Fruit fly (Drosophila melanogaster): ENCODE measurements around the gene cmb.

The cmb gene

dm6 chr3L:13476070-13476469, 33.7 kb downstream of the cmb start:
- TF ChIP-seq jim (GFP tag; optimal IDR thresholded peaks at IDR 0.05): no peak
- TF ChIP-seq psq (GFP tag; optimal IDR thresholded peaks at IDR 0.05): no peak
- no peak for TF ChIP-seq pan (optimal IDR thresholded peaks at IDR 0.05)
- no peak for TF ChIP-seq Abd-B (GFP tag; optimal IDR thresholded peaks at IDR 0.05)
- TF ChIP-seq CG32264 (GFP tag; optimal IDR thresholded peaks at IDR 0.05): no peak

DNA sequence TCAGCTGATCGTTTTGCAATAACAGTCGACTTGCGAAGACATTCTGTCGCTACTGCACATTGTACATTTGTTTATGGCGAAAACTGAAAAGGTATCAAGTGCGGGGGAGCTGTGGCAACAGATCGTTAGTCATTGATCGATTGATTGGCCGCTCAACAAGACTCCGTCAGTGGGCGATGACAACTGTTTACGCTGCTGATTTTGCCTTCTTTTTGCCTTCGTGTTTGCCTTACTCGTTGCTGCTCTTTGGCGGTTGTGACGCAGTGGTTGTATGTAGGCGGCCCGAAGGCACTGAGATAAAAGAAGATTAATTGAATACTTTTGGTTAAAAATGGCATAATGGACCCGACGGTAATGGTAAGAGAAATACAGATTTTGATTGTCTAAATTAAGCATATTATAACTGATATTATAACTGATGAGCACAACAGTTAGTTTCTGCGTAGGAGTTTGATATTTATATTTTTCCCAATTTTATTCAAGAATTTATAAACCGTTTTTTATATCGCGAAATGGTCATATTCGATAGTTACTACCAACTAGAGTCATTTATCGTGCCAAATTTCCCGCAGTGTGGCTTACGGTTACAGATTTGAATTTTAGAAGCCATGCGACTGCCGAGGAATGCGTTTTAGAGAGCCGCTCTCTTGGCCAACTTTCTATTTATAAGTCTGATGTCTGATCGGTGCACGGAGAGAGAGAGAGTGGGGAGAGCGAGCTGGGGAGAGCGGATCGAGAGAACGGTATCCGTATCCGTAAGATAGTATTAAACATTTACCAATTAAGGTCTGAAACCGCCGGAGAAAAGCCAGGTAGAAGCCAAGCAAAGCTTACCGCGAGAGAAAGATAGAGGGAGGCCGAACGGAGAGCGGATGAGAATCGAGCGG, 34.4 kb downstream of the cmb start:
- no peak for TF ChIP-seq N (GFP tag; optimal IDR thresholded peaks at IDR 0.05)
- TF ChIP-seq CG32264 (GFP tag; optimal IDR thresholded peaks at IDR 0.05): peak; percentile 47
- no peak for TF ChIP-seq CG9705 (GFP tag; optimal IDR thresholded peaks at IDR 0.05)
- TF ChIP-seq Myc (optimal IDR thresholded peaks at IDR 0.05): no peak
- no peak for TF ChIP-seq pan (optimal IDR thresholded peaks at IDR 0.05)
- peak; percentile 87 for TF ChIP-seq psq (GFP tag; optimal IDR thresholded peaks at IDR 0.05)
- no peak for TF ChIP-seq Abd-B (GFP tag; optimal IDR thresholded peaks at IDR 0.05)
- TF ChIP-seq Rel (GFP tag; optimal IDR thresholded peaks at IDR 0.05): no peak
- TF ChIP-seq Rel (tag; optimal IDR thresholded peaks at IDR 0.05): no peak
- TF ChIP-seq br (GFP tag; optimal IDR thresholded peaks at IDR 0.05): peak; percentile 83
- TF ChIP-seq Hr83 (GFP tag; optimal IDR thresholded peaks at IDR 0.05; ENCODE audit: poor library complexity, severe bottlenecking): peak; percentile 59
- no peak for TF ChIP-seq jim (GFP tag; optimal IDR thresholded peaks at IDR 0.05)
- TF ChIP-seq Sp1 (GFP tag; optimal IDR thresholded peaks at IDR 0.05): peak; percentile 86
- peak; percentile 91 to 95 for TF ChIP-seq dl (GFP tag; optimal IDR thresholded peaks at IDR 0.05; ENCODE audit: insufficient read depth in 1 of 2, partially characterized antibody in 2 of 2)
- TF ChIP-seq Mio (GFP tag; optimal IDR thresholded peaks at IDR 0.05): no peak
- peak; percentile 34 for TF ChIP-seq sage (GFP tag; optimal IDR thresholded peaks at IDR 0.05)
- peak; percentile 93 for TF ChIP-seq h (GFP tag; optimal IDR thresholded peaks at IDR 0.05)
- TF ChIP-seq tai (GFP tag; optimal IDR thresholded peaks at IDR 0.05): no peak
- peak; percentile 97 for TF ChIP-seq Dif (GFP tag; optimal IDR thresholded peaks at IDR 0.05; ENCODE audit: partially characterized antibody)
- peak; percentile 90 for TF ChIP-seq rgr (GFP tag; optimal IDR thresholded peaks at IDR 0.05)
- TF ChIP-seq dsf (GFP tag; optimal IDR thresholded peaks at IDR 0.05; ENCODE audit: borderline replicate concordance): no peak
- TF ChIP-seq Hr78 (GFP tag; optimal IDR thresholded peaks at IDR 0.05): no peak
- TF ChIP-seq Hnf4 (GFP tag; optimal IDR thresholded peaks at IDR 0.05): peak; percentile 68
- peak; percentile 91 for TF ChIP-seq Vsx2 (GFP tag; optimal IDR thresholded peaks at IDR 0.05; ENCODE audit: partially characterized antibody)
- TF ChIP-seq dmrt93B (GFP tag; optimal IDR thresholded peaks at IDR 0.05): peak; percentile 80
- no peak for TF ChIP-seq lola (GFP tag; optimal IDR thresholded peaks at IDR 0.05)
- TF ChIP-seq GATAd (GFP tag; optimal IDR thresholded peaks at IDR 0.05): no peak
- TF ChIP-seq ey (GFP tag; optimal IDR thresholded peaks at IDR 0.05): peak; percentile 88
- TF ChIP-seq brk (GFP tag; optimal IDR thresholded peaks at IDR 0.05): peak; percentile 71
- no peak for TF ChIP-seq CrebA (GFP tag; optimal IDR thresholded peaks at IDR 0.05; ENCODE audit: borderline replicate concordance)
- peak; percentile 86 for TF ChIP-seq HLH106 (tag; optimal IDR thresholded peaks at IDR 0.05)
- peak; percentile 94 for TF ChIP-seq OdsH (GFP tag; optimal IDR thresholded peaks at IDR 0.05)
- TF ChIP-seq sv (GFP tag; optimal IDR thresholded peaks at IDR 0.05): peak; percentile 77
- peak; percentile 58 for TF ChIP-seq woc (GFP tag; optimal IDR thresholded peaks at IDR 0.05)
- no peak for TF ChIP-seq Dfd (GFP tag; optimal IDR thresholded peaks at IDR 0.05)
- TF ChIP-seq fru (GFP tag; optimal IDR thresholded peaks at IDR 0.05): peak; percentile 90
- no peak for TF ChIP-seq Jra (GFP tag; optimal IDR thresholded peaks at IDR 0.05)
- TF ChIP-seq foxo (GFP tag; optimal IDR thresholded peaks at IDR 0.05): peak in 1 of 2 experiments; percentile 91
- no peak for TF ChIP-seq usp (GFP tag; optimal IDR thresholded peaks at IDR 0.05)

All from whole organism, wandering third instar larva.